Worm (Caenorhabditis elegans): ENCODE measurements around the gene ZK938.11.

The ZK938.11 gene

ce11 chrII:9857791-9858190, 17.6 kb upstream of the ZK938.11 start, which contains the start of gene chil-6:
chil-6 (minus strand) TSS chrII:9857891.
- TF ChIP-seq lin-32 (GFP tag; optimal IDR thresholded peaks at IDR 0.05) (no peak), nhr-237 (tag; optimal IDR thresholded peaks at IDR 0.05) (no peak), ceh-39 (tag; optimal IDR thresholded peaks at IDR 0.05) (no peak), nhr-2 (tag; optimal IDR thresholded peaks at IDR 0.05) (no peak), pha-4 (tag; optimal IDR thresholded peaks at IDR 0.05) (no peak), drap-1 (GFP tag; optimal IDR thresholded peaks at IDR 0.05) (no peak)

DNA sequence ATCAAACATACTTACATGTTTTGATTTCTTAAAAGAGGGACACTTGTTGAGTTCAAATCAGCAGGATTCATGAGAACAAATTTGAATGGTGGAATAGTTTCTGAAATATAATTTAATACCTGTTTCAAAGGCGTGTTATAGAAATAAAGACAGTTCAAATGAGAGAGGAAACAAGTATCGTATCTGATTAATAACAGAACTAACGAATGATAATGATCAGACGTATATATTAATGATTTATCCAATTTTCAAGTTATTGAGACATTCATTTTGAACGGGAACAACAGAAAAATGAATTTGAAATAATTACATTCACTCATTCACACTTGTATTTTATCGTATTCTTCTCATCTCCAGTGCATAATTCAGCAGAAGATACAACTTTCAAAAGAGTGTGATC, 15.4 kb upstream of the ZK938.11 start, which contains the start of gene chil-4:
TSS of gene chil-4 (minus strand) at position 101 of the 400 bp plus-strand sequence.
- TF ChIP-seq nhr-28 (tag; optimal IDR thresholded peaks at IDR 0.05) = no peak
- no peak for TF ChIP-seq ceh-43 (GFP tag; optimal IDR thresholded peaks at IDR 0.05)
- no peak for TF ChIP-seq M03D4.4 (tag; optimal IDR thresholded peaks at IDR 0.05)
- TF ChIP-seq bed-3 (GFP tag; optimal IDR thresholded peaks at IDR 0.05) = no peak
- TF ChIP-seq cnd-1 (tag; optimal IDR thresholded peaks at IDR 0.05) = no peak
- TF ChIP-seq elt-3 (tag; optimal IDR thresholded peaks at IDR 0.05) = no peak
- TF ChIP-seq nhr-76 (tag; optimal IDR thresholded peaks at IDR 0.05) = no peak
- no peak for TF ChIP-seq lin-32 (GFP tag; optimal IDR thresholded peaks at IDR 0.05)

DNA sequence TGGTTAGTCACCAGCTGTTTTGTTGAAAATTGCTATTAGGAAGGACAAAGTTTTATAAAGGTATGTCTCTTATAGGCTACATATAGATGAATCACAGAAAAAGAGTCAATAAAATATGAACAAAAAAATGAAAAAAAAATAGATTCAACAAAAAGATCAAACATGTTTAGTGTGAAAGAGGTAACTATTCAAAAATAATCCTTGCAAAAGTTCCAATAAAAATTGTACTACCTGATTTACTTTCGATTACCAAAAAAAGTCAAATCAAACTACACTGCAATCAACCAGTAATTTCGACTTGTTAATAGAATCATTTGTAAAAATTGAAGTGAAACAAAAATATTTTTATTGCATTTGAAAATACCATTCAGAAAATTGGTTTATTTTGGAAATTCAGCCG, 10.7 kb upstream of the ZK938.11 start, which contains the start of gene ZK938.10:
TSS of gene ZK938.10 (minus strand) at position 101 of the 400 bp plus-strand sequence.
- no peak for TF ChIP-seq unc-120 (tag; optimal IDR thresholded peaks at IDR 0.05; ENCODE audit: poor library complexity, severe bottlenecking)
- TF ChIP-seq mab-5 (tag; optimal IDR thresholded peaks at IDR 0.05) = no peak
- TF ChIP-seq hlh-1 (tag; optimal IDR thresholded peaks at IDR 0.05) = no peak
- TF ChIP-seq ceh-43 (GFP tag; optimal IDR thresholded peaks at IDR 0.05) = no peak
- TF ChIP-seq M03D4.4 (tag; optimal IDR thresholded peaks at IDR 0.05) = no peak
- no peak for TF ChIP-seq pha-4 (tag; optimal IDR thresholded peaks at IDR 0.05)
- TF ChIP-seq ces-1 (GFP tag; optimal IDR thresholded peaks at IDR 0.05) = no peak
- TF ChIP-seq lsy-2 (tag; optimal IDR thresholded peaks at IDR 0.05) = no peak
- no peak for TF ChIP-seq elt-1 (tag; optimal IDR thresholded peaks at IDR 0.05; ENCODE audit: borderline replicate concordance, insufficient read depth)
- no peak for TF ChIP-seq tbx-8 (GFP tag; optimal IDR thresholded peaks at IDR 0.05)
- TF ChIP-seq nhr-12 (tag; optimal IDR thresholded peaks at IDR 0.05) = no peak
- no peak for TF ChIP-seq zip-8 (tag; optimal IDR thresholded peaks at IDR 0.05)
- TF ChIP-seq nhr-28 (tag; optimal IDR thresholded peaks at IDR 0.05) = no peak
- TF ChIP-seq nhr-76 (tag; optimal IDR thresholded peaks at IDR 0.05) = no peak
- TF ChIP-seq mep-1 (tag; optimal IDR thresholded peaks at IDR 0.05) = no peak
- no peak for TF ChIP-seq lin-13 (tag; optimal IDR thresholded peaks at IDR 0.05)
- no peak for TF ChIP-seq sem-2 (GFP tag; optimal IDR thresholded peaks at IDR 0.05)
- TF ChIP-seq nhr-237 (tag; optimal IDR thresholded peaks at IDR 0.05) = no peak

DNA sequence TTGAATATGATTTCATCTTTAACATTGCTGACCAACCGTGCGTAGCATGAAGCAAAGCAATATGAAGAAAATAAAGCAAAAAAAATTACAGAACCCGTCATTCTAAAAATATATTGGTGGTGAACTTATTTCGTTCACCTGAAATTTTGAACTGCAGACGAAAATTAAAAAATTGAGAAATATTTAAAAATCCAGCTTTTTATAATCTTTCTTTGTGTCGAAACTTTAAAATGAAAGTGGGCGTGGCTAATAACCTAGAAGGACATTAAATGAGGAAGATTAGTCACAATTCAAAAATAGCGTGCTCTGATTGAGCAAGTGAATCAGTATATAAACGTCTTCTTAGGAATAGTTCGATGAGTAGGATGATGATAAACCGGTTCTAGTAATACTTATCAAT, 9.3 kb upstream of the ZK938.11 start, which contains the start of gene old-2:
TSS of gene old-2 (minus strand) at position 101 of the 400 bp plus-strand sequence.
- TF ChIP-seq mep-1 (tag; optimal IDR thresholded peaks at IDR 0.05) (no peak), cnd-1 (tag; optimal IDR thresholded peaks at IDR 0.05) (no peak), elt-1 (tag; optimal IDR thresholded peaks at IDR 0.05; ENCODE audit: borderline replicate concordance, insufficient read depth) (no peak), M03D4.4 (tag; optimal IDR thresholded peaks at IDR 0.05) (no peak), nhr-2 (tag; optimal IDR thresholded peaks at IDR 0.05) (no peak), flh-1 (GFP tag; optimal IDR thresholded peaks at IDR 0.05) (no peak), nhr-76 (tag; optimal IDR thresholded peaks at IDR 0.05) (no peak), lsy-2 (tag; optimal IDR thresholded peaks at IDR 0.05) (no peak), elt-3 (tag; optimal IDR thresholded peaks at IDR 0.05) (no peak), snpc-4 (tag; optimal IDR thresholded peaks at IDR 0.05) (no peak), mls-2 (tag; optimal IDR thresholded peaks at IDR 0.05) (no peak), nhr-237 (tag; optimal IDR thresholded peaks at IDR 0.05) (no peak), bed-3 (GFP tag; optimal IDR thresholded peaks at IDR 0.05) (no peak), lin-32 (GFP tag; optimal IDR thresholded peaks at IDR 0.05) (no peak), pha-4 (tag; optimal IDR thresholded peaks at IDR 0.05) (no peak), ces-1 (GFP tag; optimal IDR thresholded peaks at IDR 0.05) (no peak)

DNA sequence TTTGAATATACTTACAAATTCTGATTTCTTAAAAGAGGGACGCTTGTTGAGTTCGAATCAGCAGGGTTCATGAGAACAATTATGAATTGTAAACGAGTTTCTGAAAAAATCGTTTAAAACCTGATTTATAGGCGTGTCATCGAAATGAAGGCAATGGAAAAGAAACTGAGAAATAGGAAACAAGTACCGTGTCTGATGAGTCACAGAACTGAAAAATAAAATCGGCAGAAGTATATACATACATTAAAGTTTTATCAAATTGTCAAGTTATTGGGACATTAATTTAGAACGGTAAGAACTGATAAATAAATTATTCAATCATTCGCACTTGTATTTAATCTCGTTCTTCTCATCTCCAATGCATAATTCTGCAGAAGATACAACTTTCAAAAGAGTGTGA, 5.0 kb upstream of the ZK938.11 start, which contains the start of gene chil-9:
TSS of gene chil-9 (minus strand) at position 101 of the 400 bp plus-strand sequence.
- TF ChIP-seq nhr-2 (tag; optimal IDR thresholded peaks at IDR 0.05) (no peak), ceh-39 (tag; optimal IDR thresholded peaks at IDR 0.05) (no peak), sem-2 (GFP tag; optimal IDR thresholded peaks at IDR 0.05) (no peak), ham-2 (GFP tag; optimal IDR thresholded peaks at IDR 0.05) (no peak), ceh-43 (GFP tag; optimal IDR thresholded peaks at IDR 0.05) (no peak), unc-62 (GFP tag; optimal IDR thresholded peaks at IDR 0.05) (no peak), drap-1 (GFP tag; optimal IDR thresholded peaks at IDR 0.05) (no peak), ceh-83 (GFP tag; optimal IDR thresholded peaks at IDR 0.05) (no peak), pha-4 (tag; optimal IDR thresholded peaks at IDR 0.05) (no peak), nhr-76 (tag; optimal IDR thresholded peaks at IDR 0.05) (no peak), cnd-1 (tag; optimal IDR thresholded peaks at IDR 0.05) (no peak), mep-1 (tag; optimal IDR thresholded peaks at IDR 0.05) (no peak), mls-2 (tag; optimal IDR thresholded peaks at IDR 0.05) (no peak), snpc-4 (tag; optimal IDR thresholded peaks at IDR 0.05) (no peak)

Measured in whole organism, mixed stage, embryonic.